Fruit fly (Drosophila melanogaster) whole organism, embryonic: ENCODE measurements around the gene CG18577.
A peak's percentile ranks its signal among the peaks of the same experiment; 100 is the strongest.

Experiments
- Adf1 ChIP-seq: fragments of 200-800 bp; sonication (Bioruptor generic); IDR thresholded peaks from 2 replicates; pipeline ENCODE4 v1.3.6; 2022; ENCODE audit warnings: missing biosample characterization, missing genetic modification characterization
- CG10543 ChIP-seq: fragments of 200-800 bp; sonication (Bioruptor generic); optimal IDR thresholded peaks from 3 replicates; lab custom pipeline; 2017; ENCODE audit warnings: missing biosample characterization, mild to moderate bottlenecking, missing genetic modification characterization, moderate library complexity
- CG11398 ChIP-seq: fragments of 200-800 bp; sonication (Bioruptor generic); optimal IDR thresholded peaks from 2 replicates; lab custom pipeline; 2016; ENCODE audit warnings: missing biosample characterization, missing genetic modification characterization
- CG12659 ChIP-seq: fragments of 200-800 bp; sonication (Bioruptor generic); optimal IDR thresholded peaks from 3 replicates; lab custom pipeline; 2017; ENCODE audit warnings: mild to moderate bottlenecking, missing biosample characterization, missing genetic modification reagents, missing genetic modification characterization
- CG13775 ChIP-seq: fragments of 200-800 bp; sonication (Bioruptor generic); optimal IDR thresholded peaks from 3 replicates; lab custom pipeline; 2017; ENCODE audit warnings: missing biosample characterization, mild to moderate bottlenecking, missing genetic modification characterization
- CG13894 ChIP-seq: fragments of 200-800 bp; sonication (Bioruptor generic); optimal IDR thresholded peaks from 3 replicates; lab custom pipeline; 2018; ENCODE audit warnings: missing biosample characterization, mild to moderate bottlenecking, missing genetic modification characterization, moderate library complexity
- CG14710 ChIP-seq: fragments of 200-800 bp; sonication (Bioruptor generic); optimal IDR thresholded peaks from 3 replicates; lab custom pipeline; 2019; ENCODE audit warnings: missing biosample characterization, mild to moderate bottlenecking, missing genetic modification characterization, moderate library complexity
- CG15073 ChIP-seq: fragments of 200-800 bp; sonication (Bioruptor generic); optimal IDR thresholded peaks from 2 replicates; lab custom pipeline; 2016; ENCODE audit warnings: missing biosample characterization, missing genetic modification characterization
- CG1529 ChIP-seq: fragments of 200-800 bp; sonication (Bioruptor generic); optimal IDR thresholded peaks from 3 replicates; lab custom pipeline; 2018; ENCODE audit warnings: missing biosample characterization, missing genetic modification characterization
- CG1602 ChIP-seq: fragments of 200-800 bp; sonication (Bioruptor generic); optimal IDR thresholded peaks from 3 replicates; lab custom pipeline; 2016; ENCODE audit warnings: missing biosample characterization, missing genetic modification characterization
- CG17328 ChIP-seq: fragments of 200-800 bp; sonication (Bioruptor generic); IDR thresholded peaks from 2 replicates; pipeline ENCODE4 v1.3.6; 2022; ENCODE audit warnings: missing biosample characterization, missing genetic modification characterization
- CG18011 ChIP-seq: fragments of 200-800 bp; sonication (Bioruptor generic); optimal IDR thresholded peaks from 2 replicates; lab custom pipeline; 2017; ENCODE audit warnings: missing biosample characterization, missing genetic modification characterization, mild to moderate bottlenecking, moderate library complexity, missing genotype
- CG2120 ChIP-seq: fragments of 200-800 bp; sonication (Bioruptor generic); optimal IDR thresholded peaks from 3 replicates; lab custom pipeline; 2016; ENCODE audit warnings: missing biosample characterization, missing genetic modification characterization
- CG30431 ChIP-seq: fragments of 200-800 bp; sonication (Bioruptor generic); optimal IDR thresholded peaks from 2 replicates; lab custom pipeline; 2017; ENCODE audit warnings: missing biosample characterization, missing genetic modification characterization
- CG33557 ChIP-seq: fragments of 200-800 bp; sonication (Bioruptor generic); optimal IDR thresholded peaks from 2 replicates; lab custom pipeline; 2019; ENCODE audit warnings: missing biosample characterization, mild to moderate bottlenecking, missing genetic modification characterization, moderate library complexity
- CG4424 ChIP-seq: fragments of 200-800 bp; sonication (Bioruptor generic); optimal IDR thresholded peaks from 3 replicates; lab custom pipeline; 2016; ENCODE audit warnings: missing biosample characterization, missing genetic modification characterization
- CG7786 ChIP-seq: fragments of 200-800 bp; sonication (Bioruptor generic); optimal IDR thresholded peaks from 2 replicates; lab custom pipeline; 2016; ENCODE audit warnings: missing biosample characterization, missing genetic modification characterization
- CG8765 ChIP-seq: fragments of 200-800 bp; sonication (Bioruptor generic); IDR thresholded peaks from 2 replicates; pipeline ENCODE4 v1.3.6; 2022; ENCODE audit warnings: missing biosample characterization, missing genetic modification characterization
- CG9437 ChIP-seq: fragments of 200-800 bp; sonication (Bioruptor generic); optimal IDR thresholded peaks from 2 replicates; lab custom pipeline; 2018; ENCODE audit warnings: missing biosample characterization, mild to moderate bottlenecking, missing genetic modification characterization
- Dip2 ChIP-seq: fragments of 200-800 bp; sonication (Bioruptor generic); IDR thresholded peaks from 2 replicates; pipeline ENCODE4 v1.3.6; 2022; ENCODE audit warnings: missing biosample characterization, missing genetic modification characterization
- Hand ChIP-seq: fragments of 200-800 bp; sonication (Bioruptor generic); optimal IDR thresholded peaks from 2 replicates; lab custom pipeline; 2017; ENCODE audit warnings: mild to moderate bottlenecking, missing biosample characterization, missing genetic modification reagents, missing genetic modification characterization
- Hr51 ChIP-seq, 2 experiments: fragments of 200-800 bp; sonication (Bioruptor generic); optimal IDR thresholded peaks; 2 replicates in 1 of 2; 3 replicates in 1 of 2; lab custom pipeline; 2016 to 2018; ENCODE audit warnings: missing biosample characterization in 2 of 2, missing genetic modification characterization in 2 of 2, mild to moderate bottlenecking in 1 of 2, moderate library complexity in 1 of 2
- Mes4 ChIP-seq: fragments of 200-800 bp; sonication (Bioruptor generic); optimal IDR thresholded peaks from 2 replicates; lab custom pipeline; 2016; ENCODE audit warnings: missing biosample characterization, missing genetic modification characterization
- Opbp ChIP-seq: fragments of 200-800 bp; sonication (Bioruptor generic); IDR thresholded peaks from 3 replicates; pipeline ENCODE4 v1.3.6; 2022; ENCODE audit warnings: missing biosample characterization, missing genetic modification characterization; ENCODE audit not compliant: partially characterized antibody
- Ravus ChIP-seq: fragments of 200-800 bp; sonication (Bioruptor generic); IDR thresholded peaks from 2 replicates; pipeline ENCODE4 v1.3.6; 2022; ENCODE audit warnings: missing biosample characterization, missing genetic modification characterization
- al ChIP-seq: fragments of 200-800 bp; sonication (Bioruptor generic); IDR thresholded peaks from 2 replicates; pipeline ENCODE4 v1.3.6; 2022; ENCODE audit warnings: missing biosample characterization, missing genetic modification characterization
- ap ChIP-seq: fragments of 200-800 bp; sonication (Bioruptor generic); IDR thresholded peaks from 2 replicates; pipeline ENCODE4 v1.3.6; 2022; ENCODE audit warnings: missing biosample characterization, missing genetic modification characterization
- ash1 ChIP-seq: fragments of 200-800 bp; sonication (Bioruptor generic); optimal IDR thresholded peaks from 2 replicates; lab custom pipeline; 2018; ENCODE audit warnings: missing biosample characterization, mild to moderate bottlenecking, missing genetic modification characterization
- az2 ChIP-seq: fragments of 200-800 bp; sonication (Bioruptor generic); optimal IDR thresholded peaks from 3 replicates; lab custom pipeline; 2016; ENCODE audit warnings: missing biosample characterization, missing genetic modification characterization
- bigmax ChIP-seq: fragments of 200-800 bp; sonication (Bioruptor generic); optimal IDR thresholded peaks from 2 replicates; lab custom pipeline; 2018; ENCODE audit warnings: missing biosample characterization, mild to moderate bottlenecking, missing genetic modification characterization
- gcm ChIP-seq: fragments of 200-800 bp; sonication (Bioruptor generic); optimal IDR thresholded peaks from 2 replicates; lab custom pipeline; 2019; ENCODE audit warnings: missing biosample characterization, mild to moderate bottlenecking, missing genetic modification characterization, moderate library complexity
- ham ChIP-seq: fragments of 200-800 bp; sonication (Bioruptor generic); IDR thresholded peaks from 2 replicates; pipeline ENCODE4 v1.3.6; 2022; ENCODE audit warnings: missing biosample characterization, missing genetic modification characterization
- hbn ChIP-seq: fragments of 200-800 bp; sonication (Bioruptor generic); IDR thresholded peaks from 2 replicates; pipeline ENCODE4 v1.3.6; 2022; ENCODE audit warnings: missing biosample characterization, missing genetic modification characterization; ENCODE audit not compliant: partially characterized antibody
- her ChIP-seq: fragments of 200-800 bp; sonication (Bioruptor generic); optimal IDR thresholded peaks from 2 replicates; lab custom pipeline; 2016; ENCODE audit warnings: missing biosample characterization, missing genetic modification characterization
- ind ChIP-seq: fragments of 200-800 bp; sonication (Bioruptor generic); optimal IDR thresholded peaks from 3 replicates; lab custom pipeline; 2016; ENCODE audit warnings: missing biosample characterization, missing genetic modification characterization
- jing ChIP-seq: fragments of 200-800 bp; sonication (Bioruptor generic); optimal IDR thresholded peaks from 2 replicates; lab custom pipeline; 2018; ENCODE audit warnings: missing biosample characterization, mild to moderate bottlenecking, missing genetic modification characterization
- jumu ChIP-seq: fragments of 200-800 bp; sonication (Bioruptor generic); optimal IDR thresholded peaks from 3 replicates; lab custom pipeline; 2016; ENCODE audit warnings: missing biosample characterization, missing genetic modification characterization
- klu ChIP-seq: fragments of 200-800 bp; sonication (Bioruptor generic); IDR thresholded peaks from 2 replicates; pipeline ENCODE4 v1.3.6; 2022; ENCODE audit warnings: missing biosample characterization, missing genetic modification characterization
- nmo ChIP-seq: fragments of 200-800 bp; sonication (Bioruptor generic); optimal IDR thresholded peaks from 2 replicates; lab custom pipeline; 2018; ENCODE audit warnings: missing biosample characterization, mild to moderate bottlenecking, missing genetic modification characterization, moderate library complexity
- oc ChIP-seq: fragments of 200-800 bp; sonication (Bioruptor generic); optimal IDR thresholded peaks from 2 replicates; lab custom pipeline; 2018; ENCODE audit warnings: missing biosample characterization, mild to moderate bottlenecking, missing genetic modification characterization, moderate library complexity
- salm ChIP-seq: fragments of 200-800 bp; sonication (Bioruptor generic); optimal IDR thresholded peaks from 2 replicates; lab custom pipeline; 2018; ENCODE audit warnings: missing biosample characterization, mild to moderate bottlenecking, missing genetic modification characterization
- sd ChIP-seq: fragments of 200-800 bp; sonication (Bioruptor generic); optimal IDR thresholded peaks from 3 replicates; lab custom pipeline; 2018; ENCODE audit warnings: missing biosample characterization, mild to moderate bottlenecking, missing genetic modification characterization, moderate library complexity
- shn ChIP-seq: fragments of 200-800 bp; sonication (Bioruptor generic); optimal IDR thresholded peaks from 3 replicates; lab custom pipeline; 2016; ENCODE audit warnings: missing biosample characterization, missing genetic modification characterization
- tin ChIP-seq: fragments of 200-800 bp; sonication (Bioruptor generic); optimal IDR thresholded peaks from 3 replicates; lab custom pipeline; 2016; ENCODE audit warnings: missing biosample characterization, missing genetic modification characterization
- tio ChIP-seq: fragments of 200-800 bp; sonication (Bioruptor generic); optimal IDR thresholded peaks from 2 replicates; lab custom pipeline; 2017; ENCODE audit warnings: missing biosample characterization, missing genetic modification characterization, inconsistent platforms
- toy ChIP-seq: fragments of 200-800 bp; sonication (Bioruptor generic); IDR thresholded peaks from 2 replicates; pipeline ENCODE4 v1.3.6; 2022; ENCODE audit warnings: missing biosample characterization, missing genetic modification characterization
- twi ChIP-seq: fragments of 200-800 bp; optimal IDR thresholded peaks from 2 replicates; lab custom pipeline; 2019; ENCODE audit warnings: missing biosample characterization, mild to moderate bottlenecking, missing genetic modification characterization, moderate library complexity
- vvl ChIP-seq: fragments of 200-800 bp; sonication (Bioruptor generic); IDR thresholded peaks from 2 replicates; pipeline ENCODE4 v1.3.6; 2022; ENCODE audit warnings: missing biosample characterization, missing genetic modification characterization
- z ChIP-seq: fragments of 200-800 bp; sonication (Bioruptor generic); IDR thresholded peaks from 3 replicates; pipeline ENCODE4 v1.3.6; 2022; ENCODE audit warnings: missing biosample characterization, missing genetic modification characterization
- zen2 ChIP-seq: fragments of 200-800 bp; sonication (Bioruptor generic); IDR thresholded peaks from 3 replicates; pipeline ENCODE4 v1.3.6; 2022; ENCODE audit warnings: missing biosample characterization, missing genetic modification characterization; ENCODE audit not compliant: partially characterized antibody
- zfh2 ChIP-seq: fragments of 200-800 bp; sonication (Bioruptor generic); optimal IDR thresholded peaks from 2 replicates; lab custom pipeline; 2016; ENCODE audit warnings: missing biosample characterization, missing genetic modification characterization

CG18577 gene

DNA sequence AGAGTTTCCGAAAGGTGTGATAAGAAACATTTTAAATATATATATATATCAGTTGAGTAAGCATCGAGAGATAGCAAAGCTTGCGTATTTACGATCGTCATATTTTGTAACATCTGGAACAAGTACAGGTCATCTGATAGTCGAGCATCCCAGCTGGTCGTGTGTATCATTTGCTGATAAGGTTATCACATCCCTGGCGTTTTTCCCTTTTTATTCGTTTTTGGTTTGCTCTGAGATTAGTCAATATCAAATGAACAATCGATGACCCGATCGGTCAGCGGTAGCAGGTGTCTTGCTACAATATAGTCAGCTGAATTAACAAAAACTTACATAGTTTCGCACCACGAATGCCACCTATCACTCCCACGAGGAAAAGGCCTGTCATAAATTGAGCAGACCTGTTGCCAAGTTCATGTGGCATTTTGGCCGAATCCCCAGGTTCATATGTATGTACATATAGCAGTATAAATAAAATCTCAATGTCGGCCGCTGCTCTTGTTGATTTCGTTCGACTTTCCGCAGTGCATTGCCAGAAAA is 5.1 kb downstream of the CG18577 start (continued):
- TF ChIP-seq CG1529 (GFP tag; lab: Kevin White, UChicago) (no peak), CG30431 (GFP tag; lab: Kevin White, UChicago) (no peak), oc (tag; lab: Kevin White, UChicago) (peak; percentile 19), shn (GFP tag; lab: Kevin White, UChicago) (no peak), Hr51 (GFP tag; optimal IDR thresholded peaks at IDR 0.05; lab: Kevin White, UChicago) (peak in 1 of 2 experiments; percentile 77), hbn (GFP tag; lab: Robert Waterston, UW) (no peak), Mes4 (GFP tag; lab: Kevin White, UChicago) (no peak), CG4424 (GFP tag; lab: Kevin White, UChicago) (peak; percentile 36), tio (GFP tag; lab: Kevin White, UChicago) (peak; percentile 55), z (no peak), CG17328 (GFP tag; lab: Robert Waterston, UW) (peak; percentile 39; the same call in 1 of the 2 replicates), CG1602 (peak; percentile 9), CG14710 (tag; lab: Kevin White, UChicago) (no peak), az2 (GFP tag; lab: Kevin White, UChicago) (peak; percentile 51), salm (tag; lab: Kevin White, UChicago) (peak; percentile 20), CG33557 (GFP tag; lab: Kevin White, UChicago) (no peak), vvl (peak; percentile 68), zfh2 (GFP tag; lab: Kevin White, UChicago) (peak; percentile 28), jing (no peak), CG7786 (GFP tag; lab: Kevin White, UChicago) (no peak), CG2120 (GFP tag; lab: Kevin White, UChicago) (peak; percentile 81), Hand (GFP tag; lab: Kevin White, UChicago) (peak; percentile 60), zen2 (no peak), nmo (GFP tag; lab: Kevin White, UChicago) (peak; percentile 61), jumu (GFP tag; lab: Kevin White, UChicago) (no peak), CG13894 (tag; lab: Kevin White, UChicago) (no peak), toy (GFP tag; lab: Robert Waterston, UW) (no peak), klu (GFP tag; lab: Robert Waterston, UW) (no peak), CG8765 (GFP tag; lab: Robert Waterston, UW) (no peak), sd (tag; lab: Kevin White, UChicago) (peak; percentile 69), CG11398 (GFP tag; lab: Kevin White, UChicago) (no peak), twi (tag; lab: Kevin White, UChicago) (no peak), CG10543 (GFP tag; lab: Kevin White, UChicago) (no peak), tin (GFP tag; lab: Kevin White, UChicago) (peak; percentile 5), Dip2 (no peak), ham (GFP tag; lab: Robert Waterston, UW) (no peak), Adf1 (GFP tag; lab: Robert Waterston, UW) (peak; percentile 34; the same call in 1 of the 2 replicates), CG18011 (GFP tag; lab: Kevin White, UChicago) (no peak), CG13775 (GFP tag; lab: Kevin White, UChicago) (peak; percentile 24), ind (GFP tag; lab: Kevin White, UChicago) (peak; percentile 61), CG9437 (GFP tag; lab: Kevin White, UChicago) (peak; percentile 33), al (GFP tag; lab: Robert Waterston, UW) (peak; percentile 64; the same call in 1 of the 2 replicates), ash1 (GFP tag; lab: Kevin White, UChicago) (no peak), gcm (GFP tag; lab: Kevin White, UChicago) (no peak), CG12659 (GFP tag; lab: Kevin White, UChicago) (peak; percentile 47), bigmax (GFP tag; lab: Kevin White, UChicago) (no peak), ap (GFP tag; lab: Robert Waterston, UW) (no peak), her (GFP tag; lab: Kevin White, UChicago) (no peak), Ravus (GFP tag; lab: Robert Waterston, UW) (no peak), Opbp (GFP tag; lab: Robert Waterston, UW) (no peak), CG15073 (GFP tag; lab: Kevin White, UChicago) (no peak)
